Worm (Caenorhabditis elegans) whole organism, mixed stage, embryonic: ENCODE results near the gene pcn-1.

Source experiments
- mep-1 ChIP-seq: fragments of 150-350 bp; optimal IDR thresholded peaks from 2 replicates; lab custom pipeline; 2017; ENCODE audit warnings: missing biosample characterization, missing genetic modification reagents, missing genetic modification characterization, inconsistent platforms
- pha-4 ChIP-seq: fragments of 150-350 bp; optimal IDR thresholded peaks from 2 replicates; lab custom pipeline; 2018; ENCODE audit warnings: missing biosample characterization, missing genetic modification reagents, missing genetic modification characterization
- unc-62 ChIP-seq: fragments of 150-350 bp; optimal IDR thresholded peaks from 2 replicates; lab custom pipeline; 2014; ENCODE audit warnings: missing biosample characterization, missing genetic modification reagents, missing genetic modification characterization
- zip-8 ChIP-seq: fragments of 150-350 bp; optimal IDR thresholded peaks from 2 replicates; lab custom pipeline; 2014; ENCODE audit warnings: missing biosample characterization, missing genetic modification characterization

DNA sequence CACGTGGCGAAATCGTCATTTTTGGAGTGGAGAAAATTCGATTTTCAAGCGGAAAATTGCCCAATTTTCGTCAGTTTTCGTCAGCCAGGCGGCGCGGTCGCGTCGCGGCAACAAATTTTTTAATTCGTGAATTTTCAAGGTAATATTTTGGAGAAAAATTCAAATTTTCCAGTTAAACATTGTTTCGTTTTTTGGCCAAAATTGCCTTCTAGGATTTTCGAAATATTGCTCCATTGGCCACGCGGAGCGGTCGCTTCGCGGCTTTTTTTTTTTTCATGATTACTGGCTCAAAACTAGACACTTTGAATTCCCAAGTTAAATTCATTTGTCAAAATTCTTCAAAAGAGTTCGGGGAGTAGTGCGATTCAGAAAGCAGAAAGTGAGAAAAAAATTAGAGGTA, 1.6 kb downstream of the pcn-1 start:
- TF ChIP-seq pha-4 (tag; lab: Kevin White, UChicago) (no peak), unc-62 (GFP tag; lab: Kevin White, UChicago) (no peak), zip-8 (no peak), mep-1 (tag; lab: Kevin White, UChicago) (no peak)
